Worm (Caenorhabditis elegans) whole organism, early embryonic: Measurements from ENCODE around the gene C07D8.6.
"Not testable (repeated sequence)": the region's sequence is repeated elsewhere in the genome, so short reads cannot be mapped to it uniquely, and the experiment has no call there.

Source experiments
- B0310.2 ChIP-seq: sonication (generic microtip); optimal IDR thresholded peaks from 2 replicates; lab custom pipeline; 2016; ENCODE audit warnings: mild to moderate bottlenecking, missing genetic modification characterization, missing compliant biosample characterization
- F13C5.2 ChIP-seq: sonication (generic microtip); optimal IDR thresholded peaks from 2 replicates; lab custom pipeline; 2017; ENCODE audit warnings: mild to moderate bottlenecking, missing genetic modification characterization, inconsistent platforms, missing compliant biosample characterization
- aly-1 ChIP-seq: sonication (generic microtip); optimal IDR thresholded peaks from 2 replicates; lab custom pipeline; 2016; ENCODE audit warnings: missing genetic modification characterization, missing compliant biosample characterization
- ama-1 ChIP-seq: fragments of 150-350 bp; optimal IDR thresholded peaks from 2 replicates; lab custom pipeline; 2014
- ceh-13 ChIP-seq: fragments of 200-800 bp; sonication (Bioruptor generic); optimal IDR thresholded peaks from 2 replicates; lab custom pipeline; 2018; ENCODE audit warnings: mild to moderate bottlenecking, missing genetic modification characterization, missing compliant biosample characterization
- ceh-36 ChIP-seq: sonication (generic microtip); optimal IDR thresholded peaks from 2 replicates; lab custom pipeline; 2016; ENCODE audit warnings: missing genetic modification characterization, inconsistent platforms, missing compliant biosample characterization
- ets-7 ChIP-seq: sonication (generic microtip); optimal IDR thresholded peaks from 2 replicates; lab custom pipeline; 2016; ENCODE audit warnings: missing genotype, missing genetic modification characterization, missing compliant biosample characterization
- flt-1 ChIP-seq: fragments of 200-800 bp; sonication (Bioruptor generic); IDR thresholded peaks from 2 replicates; pipeline ENCODE4 v1.3.6; 2022; ENCODE audit warnings: missing genetic modification characterization, missing compliant biosample characterization
- hmbx-1 ChIP-seq: sonication (generic microtip); optimal IDR thresholded peaks from 2 replicates; lab custom pipeline; 2016; ENCODE audit warnings: mild to moderate bottlenecking, missing genetic modification characterization, missing compliant biosample characterization
- hmg-4 ChIP-seq: fragments of 200-800 bp; sonication (Bioruptor generic); optimal IDR thresholded peaks from 2 replicates; lab custom pipeline; 2018; ENCODE audit warnings: mild to moderate bottlenecking, missing genetic modification characterization, missing compliant biosample characterization
- hnd-1 ChIP-seq: sonication (generic microtip); optimal IDR thresholded peaks from 2 replicates; lab custom pipeline; 2016; ENCODE audit warnings: missing genetic modification characterization, missing compliant biosample characterization
- pes-1 ChIP-seq: fragments of 200-800 bp; sonication (Bioruptor generic); IDR thresholded peaks from 2 replicates; pipeline ENCODE4 v1.3.6; 2022; ENCODE audit warnings: missing genetic modification reagents, missing genetic modification characterization, missing compliant biosample characterization
- scrt-1 ChIP-seq: fragments of 200-800 bp; sonication (Bioruptor generic); IDR thresholded peaks from 2 replicates; pipeline ENCODE4 v1.3.6; 2022; ENCODE audit warnings: missing genetic modification characterization, missing compliant biosample characterization
- sea-1 ChIP-seq: fragments of 200-800 bp; sonication (Bioruptor generic); conservative IDR thresholded peaks from 2 replicates; pipeline ENCODE4 v1.3.6; 2022; ENCODE audit warnings: missing genetic modification characterization, missing compliant biosample characterization
- tbx-11 ChIP-seq: fragments of 200-800 bp; sonication (Bioruptor generic); IDR thresholded peaks from 2 replicates; pipeline ENCODE4 v1.3.6; 2022; ENCODE audit warnings: missing genetic modification characterization, missing compliant biosample characterization
- tbx-37 ChIP-seq: fragments of 200-800 bp; sonication (Bioruptor generic); conservative IDR thresholded peaks from 2 replicates; pipeline ENCODE4 v1.3.6; 2022; ENCODE audit warnings: missing genetic modification reagents, missing genetic modification characterization, missing compliant biosample characterization
- tra-4 ChIP-seq: sonication (generic microtip); optimal IDR thresholded peaks from 2 replicates; lab custom pipeline; 2017; ENCODE audit warnings: missing genetic modification characterization, missing compliant biosample characterization

The C07D8.6 gene

DNA sequence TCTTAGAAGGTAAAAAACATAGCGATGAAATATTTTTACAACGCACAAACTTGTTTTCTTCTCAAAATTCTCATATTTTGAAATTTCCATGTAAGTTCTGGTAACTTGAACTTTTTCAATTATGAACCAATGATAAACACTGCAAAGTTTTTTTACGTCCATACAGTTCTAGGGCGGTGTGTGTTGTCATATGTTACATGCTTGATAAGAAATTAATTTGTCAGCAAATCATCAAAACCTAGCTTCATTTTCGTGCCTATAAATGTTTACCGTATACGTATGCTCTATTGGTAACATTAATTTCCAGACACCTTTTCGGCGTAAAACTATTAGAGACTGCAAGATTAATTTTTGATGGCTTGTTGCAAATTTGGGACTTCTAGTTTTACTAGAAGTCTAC lies 1.9 kb downstream of the C07D8.6 start:
- no peak for TF ChIP-seq hmbx-1 (tag; lab: Kevin White, UChicago)
- TF ChIP-seq tra-4: no peak
- TF ChIP-seq tbx-37 (GFP tag; lab: Robert Waterston, UW): no peak
- TF ChIP-seq F13C5.2 (tag; lab: Kevin White, UChicago): no peak
- TF ChIP-seq sea-1: no peak
- TF ChIP-seq pes-1 (GFP tag; lab: Robert Waterston, UW): no peak
- TF ChIP-seq ets-7 (tag; lab: Kevin White, UChicago): no peak
- no peak for TF ChIP-seq ceh-36 (tag; lab: Kevin White, UChicago)
- TF ChIP-seq scrt-1 (GFP tag; lab: Robert Waterston, UW): no peak
- no peak for TF ChIP-seq aly-1
- no peak for TF ChIP-seq B0310.2 (tag; lab: Kevin White, UChicago)

DNA sequence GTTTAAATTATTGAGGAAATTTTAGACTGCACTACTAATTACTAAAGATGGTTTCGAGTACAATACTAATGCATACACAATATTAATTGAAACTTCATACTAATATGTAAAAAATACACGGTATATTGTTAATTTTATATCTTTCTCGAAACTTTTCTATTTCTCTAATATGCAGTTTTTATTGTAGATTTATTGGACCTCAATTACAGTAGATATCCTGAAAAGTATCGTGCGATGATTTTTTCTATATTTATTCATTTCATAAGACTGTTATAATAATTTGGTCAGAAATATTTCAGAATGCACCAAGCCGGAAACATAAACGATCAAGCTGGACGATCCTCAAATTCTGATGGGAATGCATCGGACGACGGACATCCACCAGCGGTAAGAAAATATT lies 2.4 kb downstream of the C07D8.6 start, which contains the start of gene C07D8.5:
Gene C07D8.5, plus strand, starts transcription at position 301 of the 400 bp plus-strand sequence.
- TF ChIP-seq scrt-1 (GFP tag; lab: Robert Waterston, UW) (no peak), hmbx-1 (tag; lab: Kevin White, UChicago) (no peak), tbx-11 (GFP tag; lab: Robert Waterston, UW) (no peak), ets-7 (tag; lab: Kevin White, UChicago) (no peak), ama-1 (lab: Kevin White, UChicago) (no peak), sea-1 (no peak), tbx-37 (GFP tag; lab: Robert Waterston, UW) (no peak), ceh-13 (GFP tag; lab: Kevin White, UChicago) (no peak), hmg-4 (GFP tag; lab: Kevin White, UChicago) (no peak), tra-4 (no peak), F13C5.2 (tag; lab: Kevin White, UChicago) (no peak), pes-1 (GFP tag; lab: Robert Waterston, UW) (no peak), flt-1 (no peak), B0310.2 (tag; lab: Kevin White, UChicago) (no peak)

DNA sequence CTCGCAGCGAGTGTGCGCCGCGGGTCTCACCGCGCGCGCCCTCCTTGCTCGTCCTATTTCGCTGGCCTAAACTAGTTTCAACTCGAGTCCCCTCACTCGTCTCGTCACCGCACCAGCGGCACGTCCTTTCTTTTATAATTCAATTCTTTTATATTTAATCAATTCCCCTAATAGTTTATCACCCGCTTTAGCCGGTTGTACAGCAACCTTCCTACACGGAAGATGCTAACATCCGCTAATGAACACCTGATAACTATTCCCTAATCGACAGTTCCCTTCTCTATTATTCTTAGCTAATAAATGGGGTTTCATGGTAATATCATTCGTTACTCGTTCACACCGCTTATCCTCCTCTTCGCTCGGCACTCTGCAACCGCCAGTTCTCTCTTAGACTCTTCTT lies 24.0 kb downstream of the C07D8.6 start, which contains the start of gene C56G3.2:
Gene C56G3.2, plus strand, starts transcription at position 301 of the 400 bp plus-strand sequence.
- not testable (repeated sequence) for TF ChIP-seq hmbx-1 (tag; lab: Kevin White, UChicago); tbx-37 (GFP tag; lab: Robert Waterston, UW); hmg-4 (GFP tag; lab: Kevin White, UChicago)

DNA sequence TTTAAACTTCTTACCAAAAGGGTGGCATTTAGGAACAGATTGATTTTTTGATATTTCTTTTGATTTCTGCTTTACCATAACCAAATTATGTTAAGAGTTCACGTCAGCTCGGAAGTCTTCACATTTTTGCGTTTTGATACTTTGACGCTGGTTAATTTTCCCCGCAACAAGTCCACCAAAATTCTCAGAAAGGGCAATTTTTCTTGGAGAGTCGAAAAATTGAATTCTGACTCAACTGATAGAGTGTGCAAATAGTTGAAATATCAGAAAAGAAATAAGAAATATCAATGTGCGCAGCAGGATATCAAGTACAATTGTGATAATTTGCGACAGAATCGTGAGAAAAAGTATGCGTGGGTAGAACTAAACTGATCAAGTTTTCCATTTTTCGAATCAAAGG lies 28.5 kb downstream of the C07D8.6 start:
- TF ChIP-seq F13C5.2 (tag; lab: Kevin White, UChicago) (no peak), tbx-37 (GFP tag; lab: Robert Waterston, UW) (no peak), scrt-1 (GFP tag; lab: Robert Waterston, UW) (no peak), tra-4 (no peak), flt-1 (no peak), hnd-1 (tag; lab: Kevin White, UChicago) (no peak), sea-1 (no peak), B0310.2 (tag; lab: Kevin White, UChicago) (no peak), ets-7 (tag; lab: Kevin White, UChicago) (no peak), tbx-11 (GFP tag; lab: Robert Waterston, UW) (no peak), ama-1 (lab: Kevin White, UChicago) (no peak), hmg-4 (GFP tag; lab: Kevin White, UChicago) (no peak)

DNA sequence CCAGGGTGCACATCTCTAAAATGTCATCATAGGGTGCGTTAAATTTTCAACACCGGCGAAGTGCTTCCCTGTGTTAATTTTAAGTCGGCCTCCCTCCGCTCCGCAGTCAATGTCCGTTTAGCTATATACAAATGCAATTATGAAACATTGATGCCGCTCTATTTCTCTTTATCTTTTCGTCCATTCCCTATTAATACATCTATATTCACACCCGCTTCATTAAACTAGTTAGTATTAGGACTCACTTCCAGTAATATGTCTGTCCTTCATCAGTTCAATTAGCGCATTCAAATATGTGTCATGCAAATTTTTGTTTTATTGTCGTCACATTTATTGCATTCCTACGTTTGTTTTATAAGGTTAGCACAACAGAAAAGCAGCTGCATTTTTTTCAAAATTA lies 30.6 kb downstream of the C07D8.6 start:
- TF ChIP-seq hnd-1 (tag; lab: Kevin White, UChicago): no peak
- TF ChIP-seq ceh-36 (tag; lab: Kevin White, UChicago): no peak
- TF ChIP-seq sea-1: no peak
- no peak for TF ChIP-seq ceh-13 (GFP tag; lab: Kevin White, UChicago)
- no peak for TF ChIP-seq hmg-4 (GFP tag; lab: Kevin White, UChicago)
- no peak for TF ChIP-seq tra-4
- no peak for TF ChIP-seq scrt-1 (GFP tag; lab: Robert Waterston, UW)
- no peak for TF ChIP-seq tbx-11 (GFP tag; lab: Robert Waterston, UW)
- TF ChIP-seq F13C5.2 (tag; lab: Kevin White, UChicago): no peak
- no peak for TF ChIP-seq ama-1 (lab: Kevin White, UChicago)
- no peak for TF ChIP-seq flt-1

DNA sequence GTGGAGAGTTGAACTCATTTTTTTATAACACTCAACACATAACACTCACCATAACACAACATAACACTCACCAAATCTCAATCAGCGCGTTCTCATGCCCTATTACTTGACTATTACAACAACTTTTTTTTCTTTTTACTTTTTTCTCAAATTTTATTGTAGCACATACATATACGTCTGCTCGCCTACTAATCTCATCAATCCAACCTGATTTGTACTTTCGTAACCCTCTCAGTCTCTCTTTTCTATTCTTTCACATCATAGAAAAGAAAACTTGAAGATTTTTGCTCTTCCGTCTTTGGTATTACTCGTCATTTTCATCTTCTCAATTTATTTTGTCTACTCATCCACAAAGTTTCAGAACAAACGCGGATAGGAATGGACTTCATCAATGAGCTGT lies 35.6 kb downstream of the C07D8.6 start, which contains the start of gene npr-8:
Gene npr-8, plus strand, starts transcription at position 362 of the 400 bp plus-strand sequence.
- no peak for TF ChIP-seq ets-7 (tag; lab: Kevin White, UChicago)
- TF ChIP-seq tbx-37 (GFP tag; lab: Robert Waterston, UW): no peak
- no peak for TF ChIP-seq hnd-1 (tag; lab: Kevin White, UChicago)
- no peak for TF ChIP-seq ceh-13 (GFP tag; lab: Kevin White, UChicago)
- no peak for TF ChIP-seq hmg-4 (GFP tag; lab: Kevin White, UChicago)
- TF ChIP-seq F13C5.2 (tag; lab: Kevin White, UChicago): no peak
- no peak for TF ChIP-seq aly-1

DNA sequence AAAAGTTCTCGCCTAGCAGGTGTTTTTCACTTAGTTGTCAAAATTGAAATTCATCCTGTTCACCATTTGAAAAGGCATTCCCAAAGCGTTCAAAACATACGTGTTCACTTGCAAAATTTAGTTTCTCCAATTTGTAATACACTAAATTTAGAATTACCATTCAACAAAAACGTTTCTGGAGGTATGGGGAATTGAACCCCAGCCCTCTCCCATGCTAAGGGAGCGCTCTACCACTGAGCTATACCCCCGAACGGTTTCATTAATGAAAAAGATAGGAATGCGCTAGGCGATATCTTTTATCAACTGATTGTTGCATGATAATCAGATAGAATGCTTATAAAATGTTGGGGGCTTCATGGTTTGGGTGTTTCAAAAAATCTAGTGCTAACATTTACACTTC lies 37.3 kb downstream of the C07D8.6 start:
- no peak for TF ChIP-seq F13C5.2 (tag; lab: Kevin White, UChicago)
- no peak for TF ChIP-seq tbx-11 (GFP tag; lab: Robert Waterston, UW)
- no peak for TF ChIP-seq hmg-4 (GFP tag; lab: Kevin White, UChicago)
- TF ChIP-seq ceh-13 (GFP tag; lab: Kevin White, UChicago): no peak
- no peak for TF ChIP-seq ceh-36 (tag; lab: Kevin White, UChicago)
- no peak for TF ChIP-seq aly-1
- no peak for TF ChIP-seq sea-1
- TF ChIP-seq hnd-1 (tag; lab: Kevin White, UChicago): no peak
- no peak for TF ChIP-seq tra-4
- no peak for TF ChIP-seq tbx-37 (GFP tag; lab: Robert Waterston, UW)
- TF ChIP-seq scrt-1 (GFP tag; lab: Robert Waterston, UW): no peak

DNA sequence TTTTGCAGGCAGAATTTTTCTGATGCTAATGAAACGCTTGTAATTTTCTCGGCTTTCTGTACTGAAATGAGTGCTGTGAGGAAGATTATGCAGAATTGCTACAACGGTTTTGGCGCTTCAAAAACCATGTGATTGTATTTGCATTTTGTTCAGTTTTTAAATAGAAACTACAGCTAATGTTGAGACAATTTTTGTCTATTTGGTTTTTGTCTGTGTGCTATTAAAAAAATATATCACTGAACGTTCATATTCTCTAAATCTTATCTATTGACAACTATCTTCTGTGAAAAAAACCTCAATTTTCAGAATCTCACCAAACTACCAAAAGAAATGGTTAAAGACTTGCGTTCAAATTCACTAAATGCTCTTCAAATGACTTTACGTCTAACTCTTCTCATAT lies 49.0 kb downstream of the C07D8.6 start, which contains the start of gene C10A4.6:
Gene C10A4.6, plus strand, starts transcription at position 301 of the 400 bp plus-strand sequence.
- no peak for TF ChIP-seq aly-1
- TF ChIP-seq pes-1 (GFP tag; lab: Robert Waterston, UW): no peak
- no peak for TF ChIP-seq tra-4
- TF ChIP-seq ets-7 (tag; lab: Kevin White, UChicago): no peak
